Fruit fly (Drosophila melanogaster): ENCODE data around the gene CG6295.

dm6 chr3R:26982106-26982505 lies 24.7 kb downstream of the CG6295 start:
- TF ChIP-seq CG8478 (optimal IDR thresholded peaks at IDR 0.05) = no peak
- TF ChIP-seq CTCF (optimal IDR thresholded peaks at IDR 0.05) = no peak
